Worm (Caenorhabditis elegans) whole organism, dauer: ENCODE measurements around the gene lgc-14.

Experiments
- unc-62 ChIP-seq: sonication (generic microtip); optimal IDR thresholded peaks from 2 replicates; lab custom pipeline; 2017; ENCODE audit warnings: missing biosample characterization, missing genetic modification reagents, missing genetic modification characterization

Gene lgc-14

ce11 chrX:12108517-12109216 is 2.6 kb upstream of the lgc-14 start, which contains the start of the genes W03G11.2 and lgc-13:
Gene W03G11.2, minus strand, starts transcription at chrX:12108617.
Gene lgc-13, plus strand, starts transcription at chrX:12109166.
- no peak for TF ChIP-seq unc-62 (GFP tag; lab: Kevin White, UChicago)

- no peak for TF ChIP-seq unc-62 (GFP tag; lab: Kevin White, UChicago)
Observed at ce11 chrX:12114024-12114423, 2.7 kb downstream of the lgc-14 start, which contains the start of gene lgc-15. Gene lgc-15, plus strand, starts transcription at chrX:12114324.

ce11 chrX:12118340-12118739 is 7.0 kb downstream of the lgc-14 start, which contains the start of gene lgc-16:
Gene lgc-16, plus strand, starts transcription at chrX:12118640.
- TF ChIP-seq unc-62 (GFP tag; lab: Kevin White, UChicago): no peak

- no peak for TF ChIP-seq unc-62 (GFP tag; lab: Kevin White, UChicago)
Observed at ce11 chrX:12121285-12121684, 10.0 kb downstream of the lgc-14 start, which contains the start of gene lgc-17. Gene lgc-17, plus strand, starts transcription at chrX:12121585.

- TF ChIP-seq unc-62 (GFP tag; lab: Kevin White, UChicago): no peak
Observed at ce11 chrX:12123152-12123551, 11.8 kb downstream of the lgc-14 start, which contains the start of gene T01H10.11. Gene T01H10.11, plus strand, starts transcription at chrX:12123452.

- no peak for TF ChIP-seq unc-62 (GFP tag; lab: Kevin White, UChicago)
Observed at ce11 chrX:12125308-12125707, 14.0 kb downstream of the lgc-14 start, which contains the start of gene lgc-18. Gene lgc-18, plus strand, starts transcription at chrX:12125608.

ce11 chrX:12141051-12141450 is 29.7 kb downstream of the lgc-14 start, which contains the start of gene lyst-1:
Gene lyst-1, minus strand, starts transcription at chrX:12141151.
- no peak for TF ChIP-seq unc-62 (GFP tag; lab: Kevin White, UChicago)

- TF ChIP-seq unc-62 (GFP tag; lab: Kevin White, UChicago): no peak
Observed at ce11 chrX:12142569-12142968, 31.3 kb downstream of the lgc-14 start, which contains the start of gene M153.3. Gene M153.3, plus strand, starts transcription at chrX:12142869.

ce11 chrX:12143693-12144092 is 32.4 kb downstream of the lgc-14 start, which contains the start of gene M153.5:
Gene M153.5, plus strand, starts transcription at chrX:12143993.
- no peak for TF ChIP-seq unc-62 (GFP tag; lab: Kevin White, UChicago)

ce11 chrX:12145919-12146318 is 34.6 kb downstream of the lgc-14 start:
- no peak for TF ChIP-seq unc-62 (GFP tag; lab: Kevin White, UChicago)

- no peak for TF ChIP-seq unc-62 (GFP tag; lab: Kevin White, UChicago)
Observed at ce11 chrX:12146453-12147085, 35.3 kb downstream of the lgc-14 start, which contains the start of gene pycr-1. Gene pycr-1, plus strand, starts transcription at chrX:12146832.

ce11 chrX:12149638-12150137 is 38.4 kb downstream of the lgc-14 start, which contains the start of gene znf-474:
Gene znf-474, plus strand, starts transcription at chrX:12149924.
- no peak for TF ChIP-seq unc-62 (GFP tag; lab: Kevin White, UChicago)

ce11 chrX:12154055-12154898 is 43.0 kb downstream of the lgc-14 start, which contains the start of gene mfsd-11:
Gene mfsd-11, minus strand, starts transcription at chrX:12154105.
- TF ChIP-seq unc-62 (GFP tag; lab: Kevin White, UChicago): no peak

- no peak for TF ChIP-seq unc-62 (GFP tag; lab: Kevin White, UChicago)
Observed at ce11 chrX:12158641-12159040, 47.3 kb downstream of the lgc-14 start.
